Worm (Caenorhabditis elegans) whole organism, L4 larva: ENCODE measurements around the gene M110.3.

Experiments used
- F10B5.3 ChIP-seq: sonication (generic microtip); optimal IDR thresholded peaks from 2 replicates; lab custom pipeline; 2016; ENCODE audit warnings: mild to moderate bottlenecking, missing genetic modification characterization, missing compliant biosample characterization
- F44E2.7 ChIP-seq: fragments of 200-800 bp; sonication (Bioruptor generic); IDR thresholded peaks from 2 replicates; pipeline ENCODE4 v2.1.2; 2022; ENCODE audit warnings: missing genetic modification characterization, missing compliant biosample characterization
- R02D3.7 ChIP-seq: fragments of 150-350 bp; sonication (generic microtip); optimal IDR thresholded peaks from 3 replicates; lab custom pipeline; 2014; ENCODE audit warnings: missing biosample characterization, missing genetic modification characterization
- ZK337.2 ChIP-seq: fragments of 200-800 bp; sonication (Bioruptor generic); IDR thresholded peaks from 2 replicates; pipeline ENCODE4 v1.3.6; 2022; ENCODE audit warnings: missing genetic modification reagents, missing genetic modification characterization, missing compliant biosample characterization
- ceh-28 ChIP-seq: fragments of 150-350 bp; optimal IDR thresholded peaks from 2 replicates; lab custom pipeline; 2014; ENCODE audit warnings: missing biosample characterization, missing genetic modification reagents, missing genetic modification characterization
- ceh-32 ChIP-seq: sonication (generic microtip); optimal IDR thresholded peaks from 2 replicates; lab custom pipeline; 2016; ENCODE audit warnings: mild to moderate bottlenecking, missing genetic modification characterization, missing compliant biosample characterization; ENCODE audit not compliant: poor library complexity
- ceh-82 ChIP-seq: sonication (generic microtip); optimal IDR thresholded peaks from 2 replicates; lab custom pipeline; 2017; ENCODE audit warnings: missing biosample characterization, missing genetic modification characterization
- cey-2 ChIP-seq: sonication (generic microtip); optimal IDR thresholded peaks from 3 replicates; lab custom pipeline; 2017; ENCODE audit warnings: missing genetic modification characterization, mild to moderate bottlenecking, missing compliant biosample characterization, antibody characterized with exemption, borderline replicate concordance; ENCODE audit not compliant: insufficient read depth
- ctbp-1 ChIP-seq: fragments of 200-800 bp; sonication (Bioruptor generic); IDR thresholded peaks from 2 replicates; pipeline ENCODE4 v1.3.6; 2022; ENCODE audit warnings: missing genetic modification reagents, missing genetic modification characterization, missing compliant biosample characterization
- daf-16 ChIP-seq, 3 experiments: sonication (generic microtip); optimal IDR thresholded peaks; 2 replicates each; lab custom pipeline; 2016 to 2017; ENCODE audit warnings: missing genetic modification characterization in 3 of 3, missing genetic modification reagents in 3 of 3, mild to moderate bottlenecking in 2 of 3, missing compliant biosample characterization in 2 of 3, missing biosample characterization in 1 of 3, moderate library complexity in 1 of 3
- daf-19 ChIP-seq: fragments of 200-800 bp; sonication (Bioruptor generic); conservative IDR thresholded peaks from 2 replicates; pipeline ENCODE4 v1.3.6; 2022; ENCODE audit warnings: missing genetic modification characterization, missing compliant biosample characterization
- daf-8 ChIP-seq: fragments of 200-800 bp; sonication (Bioruptor generic); IDR thresholded peaks from 2 replicates; pipeline ENCODE4 v1.3.6; 2022; ENCODE audit warnings: missing genetic modification characterization, missing compliant biosample characterization
- dmd-6 ChIP-seq: fragments of 200-800 bp; sonication (Bioruptor generic); IDR thresholded peaks from 2 replicates; pipeline ENCODE4 v1.3.6; 2022; ENCODE audit warnings: missing genetic modification reagents, missing genetic modification characterization, missing compliant biosample characterization
- dpl-1 ChIP-seq: fragments of 150-350 bp; optimal IDR thresholded peaks from 2 replicates; lab custom pipeline; 2014; ENCODE audit warnings: missing biosample characterization, missing genetic modification reagents, missing genetic modification characterization
- dve-1 ChIP-seq: sonication (generic microtip); optimal IDR thresholded peaks from 2 replicates; lab custom pipeline; 2017; ENCODE audit warnings: antibody characterized with exemption, mild to moderate bottlenecking, missing genetic modification characterization, missing compliant biosample characterization; ENCODE audit not compliant: insufficient read depth
- egl-27 ChIP-seq: sonication (generic microtip); optimal IDR thresholded peaks from 3 replicates; lab custom pipeline; 2017; ENCODE audit warnings: missing biosample characterization, missing genetic modification reagents, missing genetic modification characterization
- fkh-10 ChIP-seq: fragments of 150-350 bp; optimal IDR thresholded peaks from 2 replicates; lab custom pipeline; 2014; ENCODE audit warnings: missing biosample characterization, missing genetic modification reagents, missing genetic modification characterization
- gei-8 ChIP-seq: fragments of 200-800 bp; sonication (Bioruptor generic); optimal IDR thresholded peaks from 2 replicates; lab custom pipeline; 2018; ENCODE audit warnings: mild to moderate bottlenecking, missing genetic modification characterization, missing compliant biosample characterization
- hlh-30 ChIP-seq: sonication (generic microtip); optimal IDR thresholded peaks from 2 replicates; lab custom pipeline; 2017; ENCODE audit warnings: antibody characterized with exemption, mild to moderate bottlenecking, missing genetic modification characterization, missing compliant biosample characterization; ENCODE audit not compliant: insufficient read depth
- hmg-1.1 ChIP-seq: fragments of 200-800 bp; sonication (Bioruptor generic); IDR thresholded peaks from 2 replicates; pipeline ENCODE4 v1.3.6; 2022; ENCODE audit warnings: missing genetic modification reagents, missing genetic modification characterization, missing compliant biosample characterization
- lin-13 ChIP-seq: fragments of 150-350 bp; optimal IDR thresholded peaks from 2 replicates; lab custom pipeline; 2014; ENCODE audit warnings: missing biosample characterization, missing genetic modification reagents, missing genetic modification characterization
- lin-29 ChIP-seq: fragments of 200-800 bp; sonication (Bioruptor generic); IDR thresholded peaks from 2 replicates; pipeline ENCODE4 v1.3.6; 2022; ENCODE audit warnings: missing genetic modification reagents, missing genetic modification characterization, missing compliant biosample characterization
- lin-38 ChIP-seq: fragments of 200-800 bp; sonication (Bioruptor generic); IDR thresholded peaks from 2 replicates; pipeline ENCODE4 v1.3.6; 2022; ENCODE audit warnings: missing genetic modification reagents, missing genetic modification characterization, missing compliant biosample characterization
- lin-39 ChIP-seq: fragments of 150-350 bp; optimal IDR thresholded peaks from 2 replicates; lab custom pipeline; 2014; ENCODE audit warnings: missing biosample characterization, missing genetic modification reagents, missing genetic modification characterization
- lsy-2 ChIP-seq, 2 experiments: fragments of 150-350 bp in 1 of 2; sonication (generic microtip) in 1 of 2; optimal IDR thresholded peaks; 2 replicates each; lab custom pipeline; 2014 to 2017; ENCODE audit warnings: missing biosample characterization in 2 of 2, missing genetic modification characterization in 2 of 2
- mdl-1 ChIP-seq, 2 experiments: fragments of 150-350 bp in 1 of 2; sonication (generic microtip) in 1 of 2; optimal IDR thresholded peaks; 2 replicates each; lab custom pipeline; 2014 to 2017; ENCODE audit warnings: missing biosample characterization in 2 of 2, missing genetic modification characterization in 2 of 2
- mep-1 ChIP-seq: fragments of 150-350 bp; sonication (generic microtip); optimal IDR thresholded peaks from 3 replicates; lab custom pipeline; 2014; ENCODE audit warnings: missing biosample characterization, missing genetic modification characterization
- mes-2 ChIP-seq: sonication (generic microtip); optimal IDR thresholded peaks from 2 replicates; lab custom pipeline; 2016; ENCODE audit warnings: missing genotype, mild to moderate bottlenecking, missing genetic modification characterization, missing compliant biosample characterization; ENCODE audit not compliant: poor library complexity, severe bottlenecking
- mxl-2 ChIP-seq: fragments of 200-800 bp; sonication (Bioruptor generic); conservative IDR thresholded peaks from 2 replicates; pipeline ENCODE4 v1.3.6; 2022; ENCODE audit warnings: missing genetic modification reagents, missing genetic modification characterization, missing compliant biosample characterization
- nhr-102 ChIP-seq: sonication (generic microtip); optimal IDR thresholded peaks from 2 replicates; lab custom pipeline; 2016; ENCODE audit warnings: mild to moderate bottlenecking, missing genetic modification characterization, moderate library complexity, missing compliant biosample characterization
- nhr-11 ChIP-seq: fragments of 150-350 bp; optimal IDR thresholded peaks from 2 replicates; lab custom pipeline; 2014; ENCODE audit warnings: missing biosample characterization, missing genetic modification characterization
- nhr-237 ChIP-seq: sonication (generic microtip); optimal IDR thresholded peaks from 2 replicates; lab custom pipeline; 2017; ENCODE audit warnings: missing biosample characterization, missing genetic modification characterization
- nhr-28 ChIP-seq: fragments of 150-350 bp; optimal IDR thresholded peaks from 2 replicates; lab custom pipeline; 2014; ENCODE audit warnings: missing biosample characterization, missing genetic modification characterization
- nhr-41 ChIP-seq: fragments of 200-800 bp; sonication (Bioruptor generic); IDR thresholded peaks from 2 replicates; pipeline ENCODE4 v1.3.6; 2022; ENCODE audit warnings: missing genetic modification reagents, missing genetic modification characterization, missing compliant biosample characterization
- nhr-42 ChIP-seq: fragments of 200-800 bp; sonication (Bioruptor generic); IDR thresholded peaks from 2 replicates; pipeline ENCODE4 v1.3.6; 2022; ENCODE audit warnings: missing genetic modification characterization, missing compliant biosample characterization
- nhr-48 ChIP-seq: sonication (generic microtip); optimal IDR thresholded peaks from 2 replicates; lab custom pipeline; 2016; ENCODE audit warnings: mild to moderate bottlenecking, missing genetic modification characterization, missing compliant biosample characterization
- php-3 ChIP-seq: fragments of 200-800 bp; sonication (Bioruptor generic); IDR thresholded peaks from 2 replicates; pipeline ENCODE4 v1.3.6; 2022; ENCODE audit warnings: missing genetic modification reagents, missing genetic modification characterization, missing compliant biosample characterization
- pqm-1 ChIP-seq: sonication (generic microtip); optimal IDR thresholded peaks from 2 replicates; lab custom pipeline; 2017; ENCODE audit warnings: missing biosample characterization, missing genetic modification characterization
- rbr-2 ChIP-seq: sonication (generic microtip); optimal IDR thresholded peaks from 2 replicates; lab custom pipeline; 2016; ENCODE audit warnings: missing genotype, missing genetic modification characterization, missing compliant biosample characterization
- sdz-12 ChIP-seq: fragments of 200-800 bp; sonication (Bioruptor generic); optimal IDR thresholded peaks from 2 replicates; lab custom pipeline; 2018; ENCODE audit warnings: mild to moderate bottlenecking, missing genetic modification characterization, missing compliant biosample characterization
- snpc-1.2 ChIP-seq: fragments of 200-800 bp; sonication (Bioruptor generic); IDR thresholded peaks from 2 replicates; pipeline ENCODE4 v1.3.6; 2022; ENCODE audit warnings: missing genetic modification reagents, missing genetic modification characterization, missing compliant biosample characterization
- snpc-4 ChIP-seq: fragments of 150-350 bp; optimal IDR thresholded peaks from 2 replicates; lab custom pipeline; 2014; ENCODE audit warnings: missing biosample characterization, missing genetic modification characterization
- spr-1 ChIP-seq: sonication (generic microtip); optimal IDR thresholded peaks from 2 replicates; lab custom pipeline; 2016; ENCODE audit warnings: mild to moderate bottlenecking, missing genetic modification characterization, missing compliant biosample characterization
- tra-1 ChIP-seq: fragments of 200-800 bp; sonication (Bioruptor generic); IDR thresholded peaks from 2 replicates; pipeline ENCODE4 v1.3.6; 2022; ENCODE audit warnings: missing genetic modification reagents, missing genetic modification characterization, missing compliant biosample characterization
- unc-130 ChIP-seq: sonication (generic microtip); optimal IDR thresholded peaks from 2 replicates; lab custom pipeline; 2016; ENCODE audit warnings: missing genetic modification reagents, missing genetic modification characterization, missing compliant biosample characterization
- vab-7 ChIP-seq: fragments of 200-800 bp; sonication (Bioruptor generic); IDR thresholded peaks from 2 replicates; pipeline ENCODE4 v1.3.6; 2022; ENCODE audit warnings: missing genetic modification reagents, missing genetic modification characterization, missing compliant biosample characterization
- zag-1 ChIP-seq: fragments of 150-350 bp; optimal IDR thresholded peaks from 2 replicates; lab custom pipeline; 2014; ENCODE audit warnings: missing biosample characterization, missing genetic modification characterization
- zfp-3 ChIP-seq: fragments of 200-800 bp; sonication (Bioruptor generic); conservative IDR thresholded peaks from 2 replicates; pipeline ENCODE4 v1.3.6; 2022; ENCODE audit warnings: missing genetic modification reagents, missing genetic modification characterization, missing compliant biosample characterization
- zip-2 ChIP-seq: fragments of 150-350 bp; optimal IDR thresholded peaks from 2 replicates; lab custom pipeline; 2014; ENCODE audit warnings: missing biosample characterization, missing genetic modification characterization

The M110.3 gene

ce11 chrII:8216433-8216832, at the start of gene M110.3:
M110.3 (minus strand) TSS chrII:8216616.
- TF ChIP-seq zfp-3 (GFP tag; lab: Robert Waterston, UW), result no peak
- peak in 1 of 2 experiments; percentile 76 for TF ChIP-seq lsy-2 (tag; optimal IDR thresholded peaks at IDR 0.05; lab: Kevin White, UChicago)
- TF ChIP-seq snpc-4 (tag; lab: Kevin White, UChicago), result no peak
- peak; percentile 45 for TF ChIP-seq fkh-10
- peak; percentile 53 for TF ChIP-seq dpl-1 (GFP tag; lab: Kevin White, UChicago)
- peak; percentile 25 for TF ChIP-seq dve-1 (tag; lab: Kevin White, UChicago)
- no peak for TF ChIP-seq gei-8 (GFP tag; lab: Kevin White, UChicago)
- TF ChIP-seq hmg-1.1 (GFP tag; lab: Robert Waterston, UW), result peak; percentile 57; the same call in 1 of the 2 replicates
- TF ChIP-seq hlh-30 (tag; lab: Kevin White, UChicago), result peak; percentile 45
- TF ChIP-seq zip-2, result no peak
- TF ChIP-seq rbr-2 (tag; lab: Kevin White, UChicago), result peak; percentile 29
- TF ChIP-seq R02D3.7 (tag; lab: Kevin White, UChicago), result peak; percentile 76
- peak; percentile 42 for TF ChIP-seq ceh-28 (tag; lab: Kevin White, UChicago)
- no peak for TF ChIP-seq daf-16 (GFP tag; optimal IDR thresholded peaks at IDR 0.05; lab: Kevin White, UChicago)
- peak; percentile 37 for TF ChIP-seq daf-16 (tag; optimal IDR thresholded peaks at IDR 0.05; lab: Kevin White, UChicago)
- no peak for TF ChIP-seq nhr-41
- TF ChIP-seq mxl-2, result no peak
- TF ChIP-seq mep-1 (tag; lab: Kevin White, UChicago), result peak; percentile 38
- TF ChIP-seq mes-2 (tag; lab: Kevin White, UChicago), result no peak
- TF ChIP-seq lin-38 (GFP tag; lab: Robert Waterston, UW), result 0 out of 2 replicates have a peak, but pooled peaks have one; percentile 25
- peak; percentile 23 for TF ChIP-seq unc-130 (GFP tag; lab: Kevin White, UChicago)
- no peak for TF ChIP-seq daf-19 (GFP tag; lab: Robert Waterston, UW)
- TF ChIP-seq egl-27 (tag; lab: Kevin White, UChicago), result no peak
- TF ChIP-seq nhr-28 (tag; lab: Kevin White, UChicago), result peak; percentile 17
- TF ChIP-seq sdz-12 (GFP tag; lab: Kevin White, UChicago), result no peak
- TF ChIP-seq lin-13 (GFP tag; lab: Kevin White, UChicago), result no peak

- TF ChIP-seq nhr-102 (tag; lab: Kevin White, UChicago) (no peak), lin-29 (GFP tag; lab: Robert Waterston, UW) (no peak), unc-130 (GFP tag; lab: Kevin White, UChicago) (no peak), nhr-42 (GFP tag; lab: Robert Waterston, UW) (no peak), zag-1 (tag; lab: Kevin White, UChicago) (no peak), nhr-48 (no peak), ZK337.2 (GFP tag; lab: Robert Waterston, UW) (no peak), spr-1 (no peak), pqm-1 (tag; lab: Kevin White, UChicago) (no peak), ceh-32 (tag; lab: Kevin White, UChicago) (no peak), F10B5.3 (no peak), nhr-237 (no peak), snpc-1.2 (GFP tag; lab: Robert Waterston, UW) (no peak), lin-39 (no peak), fkh-10 (no peak), lsy-2 (tag; optimal IDR thresholded peaks at IDR 0.05; lab: Kevin White, UChicago) (no peak), vab-7 (GFP tag; lab: Robert Waterston, UW) (no peak), daf-8 (GFP tag; lab: Robert Waterston, UW) (no peak), dmd-6 (GFP tag; lab: Robert Waterston, UW) (peak; percentile 35; the same call in 1 of the 2 replicates), nhr-11 (no peak), ceh-82 (tag; lab: Kevin White, UChicago) (no peak), F44E2.7 (GFP tag; lab: Robert Waterston, UW) (no peak), ctbp-1 (GFP tag; lab: Robert Waterston, UW) (no peak), tra-1 (GFP tag; lab: Robert Waterston, UW) (0 out of 2 replicates have a peak, but pooled peaks have one; percentile 16), php-3 (no peak), nhr-28 (tag; lab: Kevin White, UChicago) (peak; percentile 2), cey-2 (tag; lab: Kevin White, UChicago) (no peak), mdl-1 (tag; optimal IDR thresholded peaks at IDR 0.05; lab: Kevin White, UChicago) (peak in 1 of 2 experiments; percentile 21)
Measured at ce11 chrII:8264619-8265018, 48.2 kb upstream of the M110.3 start, which contains the start of gene srdh-1. srdh-1 (plus strand) TSS chrII:8264661.
